Worm (Caenorhabditis elegans) whole organism, L3 larva: ENCODE results near the gene F36G3.2.

Source experiments
- elt-2 ChIP-seq: sonication (generic microtip); optimal IDR thresholded peaks from 2 replicates; lab custom pipeline; 2016; ENCODE audit warnings: missing genetic modification reagents, mild to moderate bottlenecking, missing genetic modification characterization, missing compliant biosample characterization
- pqm-1 ChIP-seq: fragments of 150-350 bp; optimal IDR thresholded peaks from 2 replicates; lab custom pipeline; 2017; ENCODE audit warnings: missing biosample characterization, missing genetic modification characterization, inconsistent platforms
- unc-39 ChIP-seq: sonication (generic microtip); optimal IDR thresholded peaks from 4 replicates; lab custom pipeline; 2017; ENCODE audit warnings: missing biosample characterization, missing genetic modification characterization
- zag-1 ChIP-seq: fragments of 150-350 bp; optimal IDR thresholded peaks from 2 replicates; lab custom pipeline; 2014; ENCODE audit warnings: missing biosample characterization, missing genetic modification characterization
- ztf-4 ChIP-seq: fragments of 150-350 bp; optimal IDR thresholded peaks from 2 replicates; lab custom pipeline; 2014; ENCODE audit warnings: missing biosample characterization, missing genetic modification characterization

DNA sequence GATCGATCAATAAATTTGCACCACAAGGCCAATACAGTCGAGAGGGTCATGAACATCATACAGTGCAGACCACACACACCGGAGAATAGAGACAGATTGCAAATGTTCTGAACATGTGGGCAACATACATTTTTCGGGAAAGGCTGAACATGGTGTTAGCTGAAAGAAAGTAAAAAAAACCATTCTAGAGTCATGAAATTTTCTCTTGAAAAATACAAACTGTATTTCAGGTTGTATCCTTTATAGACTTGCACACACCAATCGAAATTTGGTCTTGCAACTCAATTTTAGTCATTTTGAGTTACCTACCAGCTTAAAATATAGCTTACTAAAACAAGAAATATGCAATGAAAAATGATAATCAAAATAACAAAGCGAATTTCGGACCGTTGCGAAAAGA, 2.0 kb upstream of the F36G3.2 start:
- TF ChIP-seq ztf-4 (tag; lab: Kevin White, UChicago) (no peak), elt-2 (no peak), pqm-1 (tag; lab: Kevin White, UChicago) (no peak), unc-39 (tag; lab: Kevin White, UChicago) (no peak), zag-1 (tag; lab: Kevin White, UChicago) (no peak)
